Worm (Caenorhabditis elegans) whole organism, early embryonic: Measurements from ENCODE around the gene eelo-2.

Experiments used
- B0310.2 ChIP-seq: sonication (generic microtip); optimal IDR thresholded peaks from 2 replicates; lab custom pipeline; 2016; ENCODE audit warnings: mild to moderate bottlenecking, missing genetic modification characterization, missing compliant biosample characterization
- F13C5.2 ChIP-seq: sonication (generic microtip); optimal IDR thresholded peaks from 2 replicates; lab custom pipeline; 2017; ENCODE audit warnings: mild to moderate bottlenecking, missing genetic modification characterization, inconsistent platforms, missing compliant biosample characterization
- aly-1 ChIP-seq: sonication (generic microtip); optimal IDR thresholded peaks from 2 replicates; lab custom pipeline; 2016; ENCODE audit warnings: missing genetic modification characterization, missing compliant biosample characterization
- ama-1 ChIP-seq: fragments of 150-350 bp; optimal IDR thresholded peaks from 2 replicates; lab custom pipeline; 2014
- ceh-13 ChIP-seq: fragments of 200-800 bp; sonication (Bioruptor generic); optimal IDR thresholded peaks from 2 replicates; lab custom pipeline; 2018; ENCODE audit warnings: mild to moderate bottlenecking, missing genetic modification characterization, missing compliant biosample characterization
- ceh-36 ChIP-seq: sonication (generic microtip); optimal IDR thresholded peaks from 2 replicates; lab custom pipeline; 2016; ENCODE audit warnings: missing genetic modification characterization, inconsistent platforms, missing compliant biosample characterization
- ets-7 ChIP-seq: sonication (generic microtip); optimal IDR thresholded peaks from 2 replicates; lab custom pipeline; 2016; ENCODE audit warnings: missing genotype, missing genetic modification characterization, missing compliant biosample characterization
- flt-1 ChIP-seq: fragments of 200-800 bp; sonication (Bioruptor generic); IDR thresholded peaks from 2 replicates; pipeline ENCODE4 v1.3.6; 2022; ENCODE audit warnings: missing genetic modification characterization, missing compliant biosample characterization
- hmbx-1 ChIP-seq: sonication (generic microtip); optimal IDR thresholded peaks from 2 replicates; lab custom pipeline; 2016; ENCODE audit warnings: mild to moderate bottlenecking, missing genetic modification characterization, missing compliant biosample characterization
- hmg-4 ChIP-seq: fragments of 200-800 bp; sonication (Bioruptor generic); optimal IDR thresholded peaks from 2 replicates; lab custom pipeline; 2018; ENCODE audit warnings: mild to moderate bottlenecking, missing genetic modification characterization, missing compliant biosample characterization
- hnd-1 ChIP-seq: sonication (generic microtip); optimal IDR thresholded peaks from 2 replicates; lab custom pipeline; 2016; ENCODE audit warnings: missing genetic modification characterization, missing compliant biosample characterization
- pes-1 ChIP-seq: fragments of 200-800 bp; sonication (Bioruptor generic); IDR thresholded peaks from 2 replicates; pipeline ENCODE4 v1.3.6; 2022; ENCODE audit warnings: missing genetic modification reagents, missing genetic modification characterization, missing compliant biosample characterization
- scrt-1 ChIP-seq: fragments of 200-800 bp; sonication (Bioruptor generic); IDR thresholded peaks from 2 replicates; pipeline ENCODE4 v1.3.6; 2022; ENCODE audit warnings: missing genetic modification characterization, missing compliant biosample characterization
- sea-1 ChIP-seq: fragments of 200-800 bp; sonication (Bioruptor generic); conservative IDR thresholded peaks from 2 replicates; pipeline ENCODE4 v1.3.6; 2022; ENCODE audit warnings: missing genetic modification characterization, missing compliant biosample characterization
- tbx-11 ChIP-seq: fragments of 200-800 bp; sonication (Bioruptor generic); IDR thresholded peaks from 2 replicates; pipeline ENCODE4 v1.3.6; 2022; ENCODE audit warnings: missing genetic modification characterization, missing compliant biosample characterization
- tbx-37 ChIP-seq: fragments of 200-800 bp; sonication (Bioruptor generic); conservative IDR thresholded peaks from 2 replicates; pipeline ENCODE4 v1.3.6; 2022; ENCODE audit warnings: missing genetic modification reagents, missing genetic modification characterization, missing compliant biosample characterization
- tra-4 ChIP-seq: sonication (generic microtip); optimal IDR thresholded peaks from 2 replicates; lab custom pipeline; 2017; ENCODE audit warnings: missing genetic modification characterization, missing compliant biosample characterization

eelo-2 gene

ce11 chrIV:17285263-17285662, 35.3 kb downstream of the eelo-2 start:
- TF ChIP-seq aly-1 (tag; lab: Kevin White, UChicago): no peak
- TF ChIP-seq sea-1: no peak
- TF ChIP-seq hmbx-1 (tag; lab: Kevin White, UChicago): no peak
- TF ChIP-seq pes-1 (GFP tag; lab: Robert Waterston, UW): no peak
- TF ChIP-seq tbx-37 (GFP tag; lab: Robert Waterston, UW): no peak
- TF ChIP-seq ceh-13 (GFP tag; lab: Kevin White, UChicago): no peak
- no peak for TF ChIP-seq flt-1 (GFP tag; lab: Robert Waterston, UW)
- TF ChIP-seq F13C5.2 (tag; lab: Kevin White, UChicago): no peak
- no peak for TF ChIP-seq B0310.2
- no peak for TF ChIP-seq tbx-11

ce11 chrIV:17287908-17288675, 38.2 kb downstream of the eelo-2 start, which contains the start of gene zipt-7.1:
TSS of gene zipt-7.1 (minus strand) at chrIV:17288139.
- TF ChIP-seq sea-1 (no peak), tbx-11 (no peak), hmbx-1 (tag; lab: Kevin White, UChicago) (no peak), tra-4 (tag; lab: Kevin White, UChicago) (no peak), scrt-1 (GFP tag; lab: Robert Waterston, UW) (no peak), ceh-36 (no peak), aly-1 (tag; lab: Kevin White, UChicago) (no peak), pes-1 (GFP tag; lab: Robert Waterston, UW) (no peak), tbx-37 (GFP tag; lab: Robert Waterston, UW) (no peak), ama-1 (lab: Kevin White, UChicago) (no peak), hmg-4 (GFP tag; lab: Kevin White, UChicago) (no peak)

ce11 chrIV:17291629-17292199, 41.8 kb downstream of the eelo-2 start, which contains the start of the genes T28F3.11 and slc-17.4:
TSS of gene T28F3.11 (minus strand) at chrIV:17291679.
TSS of gene slc-17.4 (minus strand) at chrIV:17291733.
- no peak for TF ChIP-seq ets-7
- TF ChIP-seq ama-1 (lab: Kevin White, UChicago): no peak

ce11 chrIV:17292350-17292749, 42.4 kb downstream of the eelo-2 start:
- TF ChIP-seq tbx-11 (no peak), flt-1 (GFP tag; lab: Robert Waterston, UW) (no peak), hmg-4 (GFP tag; lab: Kevin White, UChicago) (no peak), tra-4 (tag; lab: Kevin White, UChicago) (no peak), B0310.2 (no peak), F13C5.2 (tag; lab: Kevin White, UChicago) (no peak), hnd-1 (tag; lab: Kevin White, UChicago) (no peak), aly-1 (tag; lab: Kevin White, UChicago) (no peak), tbx-37 (GFP tag; lab: Robert Waterston, UW) (no peak), ets-7 (no peak), pes-1 (GFP tag; lab: Robert Waterston, UW) (no peak)

- TF ChIP-seq sea-1: no peak
- no peak for TF ChIP-seq F13C5.2 (tag; lab: Kevin White, UChicago)
- no peak for TF ChIP-seq ceh-36
- TF ChIP-seq hmg-4 (GFP tag; lab: Kevin White, UChicago): no peak
- TF ChIP-seq hnd-1 (tag; lab: Kevin White, UChicago): no peak
- TF ChIP-seq ama-1 (lab: Kevin White, UChicago): no peak
- TF ChIP-seq ceh-13 (GFP tag; lab: Kevin White, UChicago): no peak
- no peak for TF ChIP-seq B0310.2
- no peak for TF ChIP-seq hmbx-1 (tag; lab: Kevin White, UChicago)
- TF ChIP-seq pes-1 (GFP tag; lab: Robert Waterston, UW): no peak
- TF ChIP-seq tbx-11: no peak
- TF ChIP-seq tra-4 (tag; lab: Kevin White, UChicago): no peak
- TF ChIP-seq aly-1 (tag; lab: Kevin White, UChicago): no peak
- TF ChIP-seq tbx-37 (GFP tag; lab: Robert Waterston, UW): no peak
- TF ChIP-seq scrt-1 (GFP tag; lab: Robert Waterston, UW): no peak
Measured at ce11 chrIV:17293068-17293467, 43.1 kb downstream of the eelo-2 start.

- TF ChIP-seq scrt-1 (GFP tag; lab: Robert Waterston, UW) (no peak), ama-1 (lab: Kevin White, UChicago) (no peak), ceh-13 (GFP tag; lab: Kevin White, UChicago) (no peak), ets-7 (no peak), sea-1 (no peak)
Measured at ce11 chrIV:17293679-17294078, 43.7 kb downstream of the eelo-2 start.

- no peak for TF ChIP-seq ama-1 (lab: Kevin White, UChicago)
- no peak for TF ChIP-seq aly-1 (tag; lab: Kevin White, UChicago)
- no peak for TF ChIP-seq hmg-4 (GFP tag; lab: Kevin White, UChicago)
- no peak for TF ChIP-seq ets-7
- TF ChIP-seq tra-4 (tag; lab: Kevin White, UChicago): no peak
- no peak for TF ChIP-seq sea-1
- no peak for TF ChIP-seq ceh-36
Measured at ce11 chrIV:17294489-17294888, 44.6 kb downstream of the eelo-2 start, which contains the start of gene T28F3.5. TSS of gene T28F3.5 (plus strand) at chrIV:17294789.

- TF ChIP-seq tbx-11 (no peak), aly-1 (tag; lab: Kevin White, UChicago) (no peak), tra-4 (tag; lab: Kevin White, UChicago) (no peak), ceh-36 (no peak), scrt-1 (GFP tag; lab: Robert Waterston, UW) (no peak), ceh-13 (GFP tag; lab: Kevin White, UChicago) (no peak), hmg-4 (GFP tag; lab: Kevin White, UChicago) (no peak), hnd-1 (tag; lab: Kevin White, UChicago) (no peak), ama-1 (lab: Kevin White, UChicago) (no peak), F13C5.2 (tag; lab: Kevin White, UChicago) (no peak), tbx-37 (GFP tag; lab: Robert Waterston, UW) (no peak), ets-7 (no peak), sea-1 (no peak), flt-1 (GFP tag; lab: Robert Waterston, UW) (no peak), B0310.2 (no peak), pes-1 (GFP tag; lab: Robert Waterston, UW) (no peak), hmbx-1 (tag; lab: Kevin White, UChicago) (no peak)
Measured at ce11 chrIV:17301933-17302332, 52.0 kb downstream of the eelo-2 start, which contains the start of gene ifta-2. TSS of gene ifta-2 (minus strand) at chrIV:17302033.
